Fruit fly (Drosophila melanogaster): ENCODE data around the gene Ptp61F.
A peak's percentile ranks its signal among the peaks of the same experiment; 100 is the strongest.

Ptp61F gene

DNA sequence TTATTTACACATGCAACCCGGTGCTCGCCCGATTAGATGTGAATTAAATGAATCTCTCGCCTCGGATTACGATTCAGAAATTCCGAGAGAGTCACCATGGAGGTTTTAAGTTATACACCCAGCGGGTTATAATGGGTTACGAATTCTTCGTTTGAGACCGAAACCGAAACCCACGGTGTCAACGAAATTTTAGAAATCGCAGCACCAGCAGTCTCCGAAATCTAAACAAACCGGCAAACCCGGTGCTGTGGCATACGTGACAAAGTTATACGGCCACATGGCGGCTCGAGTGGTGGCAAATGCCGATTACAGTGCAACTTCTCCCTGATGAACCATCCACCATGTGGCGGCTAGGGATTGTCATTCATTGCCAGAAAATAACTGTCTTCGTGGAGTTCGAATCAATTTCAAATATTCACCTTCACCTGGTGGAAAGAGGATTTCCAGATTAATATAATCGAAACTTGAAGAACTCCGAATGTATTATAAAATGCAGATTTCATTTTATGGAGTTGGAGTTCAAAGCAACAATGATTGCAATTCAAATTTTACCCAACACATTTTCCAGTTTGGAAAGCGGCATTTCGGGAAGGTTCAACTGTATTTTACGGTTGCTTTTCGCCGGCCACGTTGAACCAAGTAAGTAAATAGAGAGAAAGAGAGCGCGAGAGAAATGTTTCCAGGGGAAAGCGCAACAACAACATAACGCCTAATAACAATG is 40.9 kb upstream of the Ptp61F start (continued):
- peak; percentile 62 for TF ChIP-seq odd (GFP tag; optimal IDR thresholded peaks at IDR 0.05)
- TF ChIP-seq CG3995 (GFP tag; optimal IDR thresholded peaks at IDR 0.05) = peak; percentile 43
- TF ChIP-seq Six4 (GFP tag; optimal IDR thresholded peaks at IDR 0.05) = peak; percentile 68
- peak; percentile 5 for TF ChIP-seq Ets97D (GFP tag; optimal IDR thresholded peaks at IDR 0.05)
- TF ChIP-seq CG34422 (GFP tag; IDR thresholded peaks at IDR 0.05) = peak; percentile 57; the same call in 1 of the 3 replicates
- TF ChIP-seq CG10274 (GFP tag; optimal IDR thresholded peaks at IDR 0.05) = peak; percentile 49
- TF ChIP-seq CG12219 (GFP tag; optimal IDR thresholded peaks at IDR 0.05) = peak; percentile 68
- TF ChIP-seq Ets65A (GFP tag) = peak; percentile 95
- no peak for TF ChIP-seq nerfin-2 (GFP tag; IDR thresholded peaks at IDR 0.05; ENCODE audit: partially characterized antibody)
- TF ChIP-seq CG10959 (GFP tag; IDR thresholded peaks at IDR 0.05) = peak; percentile 40; the same call in 1 of the 2 replicates
- TF ChIP-seq tgo (GFP tag; IDR thresholded peaks at IDR 0.05) = peak; percentile 61
- TF ChIP-seq CG30431 (GFP tag; optimal IDR thresholded peaks at IDR 0.05) = peak; percentile 64
- peak; percentile 68 for TF ChIP-seq zfh1 (GFP tag; IDR thresholded peaks at IDR 0.05)
- 0 out of 2 replicates have a peak, but pooled peaks have one; percentile 24 for TF ChIP-seq Atf6 (GFP tag; IDR thresholded peaks at IDR 0.05)
- TF ChIP-seq NfI (GFP tag; optimal IDR thresholded peaks at IDR 0.05) = peak; percentile 68
- no peak for TF ChIP-seq CG10321 (GFP tag; IDR thresholded peaks at IDR 0.05)
- peak; percentile 81 for TF ChIP-seq CG7556 (GFP tag; optimal IDR thresholded peaks at IDR 0.05)
- peak; percentile 78 for TF ChIP-seq ind (GFP tag; optimal IDR thresholded peaks at IDR 0.05)
- TF ChIP-seq CG10267 (tag; optimal IDR thresholded peaks at IDR 0.05) = peak; percentile 56
- TF ChIP-seq zf30C (GFP tag; optimal IDR thresholded peaks at IDR 0.05) = no peak
- TF ChIP-seq chn (GFP tag; optimal IDR thresholded peaks at IDR 0.05) = peak; percentile 65
- TF ChIP-seq emc (GFP tag; optimal IDR thresholded peaks at IDR 0.05) = no peak
- peak; percentile 73 for TF ChIP-seq CG9437 (GFP tag; optimal IDR thresholded peaks at IDR 0.05)
- no peak for TF ChIP-seq CG3726 (GFP tag; IDR thresholded peaks at IDR 0.05)
- peak; percentile 19 for TF ChIP-seq pb (GFP tag; optimal IDR thresholded peaks at IDR 0.05)
- TF ChIP-seq CG18599 (GFP tag; optimal IDR thresholded peaks at IDR 0.05) = peak; percentile 70
- peak; percentile 69 for TF ChIP-seq unpg (GFP tag; optimal IDR thresholded peaks at IDR 0.05)
- peak; percentile 59 for TF ChIP-seq lmd (GFP tag; IDR thresholded peaks at IDR 0.05)
- TF ChIP-seq stc (GFP tag; IDR thresholded peaks at IDR 0.05) = peak; percentile 68; the same call in 1 of the 2 replicates
- peak; percentile 41; the same call in 1 of the 3 replicates for TF ChIP-seq CG7357 (GFP tag; IDR thresholded peaks at IDR 0.05)
- peak; percentile 52 for TF ChIP-seq jumu (GFP tag; optimal IDR thresholded peaks at IDR 0.05)
- peak; percentile 97 for TF ChIP-seq sens (GFP tag)
- peak; percentile 62 for TF ChIP-seq CHES-1-like (GFP tag; optimal IDR thresholded peaks at IDR 0.05)
- no peak for TF ChIP-seq Hr39 (optimal IDR thresholded peaks at IDR 0.05)
- TF ChIP-seq trem (tag; optimal IDR thresholded peaks at IDR 0.05) = peak; percentile 56
- no peak for TF ChIP-seq crol (GFP tag; IDR thresholded peaks at IDR 0.05)
- peak; percentile 17 for TF ChIP-seq fd3F (GFP tag; optimal IDR thresholded peaks at IDR 0.05)
- TF ChIP-seq CG4707 (GFP tag; optimal IDR thresholded peaks at IDR 0.05) = peak; percentile 34
- TF ChIP-seq CG3281 (GFP tag; optimal IDR thresholded peaks at IDR 0.05) = peak; percentile 42
- peak; percentile 83 for TF ChIP-seq Sox100B (GFP tag; optimal IDR thresholded peaks at IDR 0.05)
- TF ChIP-seq CG7963 (GFP tag; IDR thresholded peaks at IDR 0.05; ENCODE audit: partially characterized antibody) = no peak
- TF ChIP-seq Mad (GFP tag; optimal IDR thresholded peaks at IDR 0.05) = peak; percentile 43
- TF ChIP-seq br (optimal IDR thresholded peaks at IDR 0.05) = no peak

Measured in whole organism, embryonic.